Fruit fly (Drosophila melanogaster): ENCODE data around the gene CG7099.

The CG7099 gene

DNA sequence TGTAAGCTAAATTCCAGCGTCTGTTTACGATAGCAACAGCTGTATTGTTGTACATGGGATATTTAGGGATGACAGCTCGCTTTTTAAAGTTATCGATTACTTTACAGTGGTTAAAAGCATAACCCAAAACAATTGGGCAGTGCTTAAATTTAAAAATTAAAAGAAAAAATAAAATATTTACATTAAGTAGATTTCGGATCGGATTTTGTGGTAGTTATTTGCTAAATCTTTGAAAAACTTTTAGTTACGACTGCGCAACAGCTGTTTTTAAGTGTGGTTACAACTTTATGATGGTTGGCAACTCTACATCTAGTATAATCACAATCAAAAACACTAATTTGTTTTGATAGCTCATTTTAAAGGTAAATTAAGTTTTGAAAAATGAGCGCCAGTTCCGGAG, at the start of gene CG7099, which contains the start of gene Ing5:
Gene CG7099 (plus strand): TSS at position 317 of the 400 bp plus-strand sequence.
Gene Ing5 (minus strand): TSS at position 58 of the 400 bp plus-strand sequence.
- no peak for TF ChIP-seq CTCF (optimal IDR thresholded peaks at IDR 0.05)
- TF ChIP-seq CG8478 (optimal IDR thresholded peaks at IDR 0.05): no peak

DNA sequence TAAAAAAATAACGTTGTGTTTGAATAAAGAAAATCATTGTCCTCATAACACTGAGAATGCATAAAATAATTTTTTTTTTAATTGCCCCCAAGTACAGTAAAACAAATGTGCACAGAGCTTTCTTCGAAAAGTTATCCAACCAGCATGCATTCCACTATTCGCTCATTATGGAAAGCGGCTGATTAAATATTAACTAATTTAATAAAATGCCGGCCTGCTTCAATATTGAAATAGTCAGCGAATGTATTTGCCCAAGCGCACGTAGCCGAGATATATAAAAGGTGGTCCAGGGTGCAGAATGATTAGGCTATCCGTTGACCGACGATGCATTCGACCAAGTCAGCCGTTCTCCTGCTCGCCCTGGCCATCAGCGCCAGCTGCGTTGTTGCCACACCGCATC, 39.9 kb upstream of the CG7099 start, which contains the start of gene CG16826:
Gene CG16826 (plus strand): TSS at position 301 of the 400 bp plus-strand sequence.
- TF ChIP-seq CG8478 (optimal IDR thresholded peaks at IDR 0.05): no peak
- no peak for TF ChIP-seq CTCF (optimal IDR thresholded peaks at IDR 0.05)

DNA sequence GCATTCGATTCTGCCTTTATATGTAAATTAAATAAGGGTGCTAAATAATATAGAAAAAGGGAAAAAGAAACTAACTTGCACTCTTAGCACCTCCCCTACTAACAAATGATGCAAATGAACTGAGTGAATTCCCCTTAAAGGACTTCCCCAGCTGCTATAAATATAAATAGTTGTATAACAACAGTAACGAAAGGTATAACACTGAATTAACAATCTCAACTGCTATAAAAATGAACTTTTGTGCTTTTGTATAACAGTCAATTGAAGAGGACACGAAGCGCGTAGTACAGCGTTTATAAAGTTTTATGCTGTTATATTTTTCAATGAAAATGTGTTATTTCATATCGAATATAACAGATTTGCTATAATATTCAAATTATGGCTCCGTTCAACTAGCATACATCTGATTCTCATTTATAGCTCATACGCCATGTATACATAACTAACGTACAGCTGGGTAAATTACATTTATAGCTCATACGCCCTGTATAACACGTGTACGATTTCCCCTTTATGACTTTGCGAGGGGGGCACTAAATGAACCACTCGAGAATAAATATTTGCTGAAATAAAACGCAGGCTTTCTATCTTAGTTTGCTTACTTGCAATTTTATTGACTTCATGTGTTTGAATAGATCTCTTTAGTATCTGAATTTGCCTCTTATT, 38.0 kb upstream of the CG7099 start:
- TF ChIP-seq CTCF (optimal IDR thresholded peaks at IDR 0.05) (no peak), CG8478 (optimal IDR thresholded peaks at IDR 0.05) (no peak)

DNA sequence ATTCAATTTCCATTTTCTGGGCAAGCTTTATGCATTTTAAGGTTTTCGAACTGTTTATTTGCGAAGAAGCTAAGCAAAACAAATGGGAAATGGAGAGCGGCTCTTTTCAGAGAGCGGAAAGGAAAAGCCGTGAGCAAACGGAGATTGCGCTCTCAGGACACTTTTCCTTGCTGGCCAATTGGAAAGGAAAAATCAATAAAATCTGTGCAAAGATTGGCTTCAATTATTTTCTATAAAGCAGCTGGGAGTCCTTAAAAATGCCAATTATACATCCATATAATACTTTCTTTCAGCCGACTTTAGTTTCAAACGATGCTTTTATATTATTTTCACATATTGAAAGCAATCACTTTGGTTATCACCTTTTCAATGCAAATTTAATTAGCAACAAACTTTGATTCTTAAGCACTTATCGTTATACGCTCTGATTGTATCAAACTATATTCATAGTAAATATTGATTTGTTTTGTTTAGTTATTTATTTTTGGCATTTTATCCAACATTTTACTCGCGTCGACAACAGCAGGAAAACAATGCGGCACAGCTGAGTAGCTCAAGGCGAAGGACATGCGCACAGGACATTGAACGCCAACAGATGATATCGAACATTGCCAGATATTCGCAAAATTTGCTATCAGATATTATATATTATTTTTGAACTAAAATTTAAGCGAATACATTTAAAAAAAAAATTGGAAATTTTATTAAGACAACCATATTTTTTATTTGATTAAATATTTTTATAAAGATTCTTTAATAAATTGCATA, 32.6 kb upstream of the CG7099 start, which contains the start of gene CG9395:
Gene CG9395 (minus strand): TSS at position 494 of the 768 bp plus-strand sequence.
- no peak for TF ChIP-seq CG8478 (optimal IDR thresholded peaks at IDR 0.05)
- no peak for TF ChIP-seq CTCF (optimal IDR thresholded peaks at IDR 0.05)

dm6 chr2L:13361465-13361864, 25.9 kb upstream of the CG7099 start, which contains the start of gene CG9377:
TSS of gene CG9377 (minus strand) at chr2L:13361565.
- TF ChIP-seq CTCF (optimal IDR thresholded peaks at IDR 0.05) (no peak), CG8478 (optimal IDR thresholded peaks at IDR 0.05) (no peak)

dm6 chr2L:13362953-13363352, 24.4 kb upstream of the CG7099 start:
- TF ChIP-seq CG8478 (optimal IDR thresholded peaks at IDR 0.05): no peak
- no peak for TF ChIP-seq CTCF (optimal IDR thresholded peaks at IDR 0.05)

dm6 chr2L:13366109-13366747, 21.1 kb upstream of the CG7099 start, which contains the start of the genes Nnp-1 and Grx3:
TSS of gene Nnp-1 (minus strand) at chr2L:13366189.
TSS of gene Grx3 (plus strand) at chr2L:13366447.
- no peak for TF ChIP-seq CTCF (optimal IDR thresholded peaks at IDR 0.05)

DNA sequence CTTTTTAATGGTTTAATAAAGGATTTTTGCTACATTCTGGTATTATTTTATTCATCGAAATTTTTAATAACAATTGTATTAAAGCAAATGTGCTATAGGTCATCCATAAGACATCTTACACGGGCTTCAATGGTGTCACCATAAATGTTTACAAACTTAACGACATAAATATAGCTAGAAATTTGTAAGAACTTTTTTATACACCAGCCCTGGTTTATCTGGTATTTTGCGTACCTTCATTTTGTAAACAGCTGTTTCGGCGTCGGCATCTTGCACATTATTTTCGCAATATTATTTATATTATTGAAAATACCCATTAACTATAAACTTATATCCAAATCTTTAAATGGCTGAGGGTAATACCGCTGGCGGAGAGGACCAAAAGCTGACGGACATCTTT, 20.0 kb upstream of the CG7099 start, which contains the start of gene Tap42:
Gene Tap42 (plus strand): TSS at position 240 of the 400 bp plus-strand sequence.
- TF ChIP-seq CTCF (optimal IDR thresholded peaks at IDR 0.05) (no peak), CG8478 (optimal IDR thresholded peaks at IDR 0.05) (no peak)

dm6 chr2L:13368940-13369339, 18.4 kb upstream of the CG7099 start, which contains the start of gene CG31855:
TSS of gene CG31855 (plus strand) at chr2L:13369204.
- TF ChIP-seq CTCF (optimal IDR thresholded peaks at IDR 0.05): no peak
- no peak for TF ChIP-seq CG8478 (optimal IDR thresholded peaks at IDR 0.05)

dm6 chr2L:13370762-13371161, 16.6 kb upstream of the CG7099 start, which contains the start of gene ND-B22:
TSS of gene ND-B22 (minus strand) at chr2L:13371110.
- TF ChIP-seq CTCF (optimal IDR thresholded peaks at IDR 0.05) (no peak), CG8478 (optimal IDR thresholded peaks at IDR 0.05) (no peak)

DNA sequence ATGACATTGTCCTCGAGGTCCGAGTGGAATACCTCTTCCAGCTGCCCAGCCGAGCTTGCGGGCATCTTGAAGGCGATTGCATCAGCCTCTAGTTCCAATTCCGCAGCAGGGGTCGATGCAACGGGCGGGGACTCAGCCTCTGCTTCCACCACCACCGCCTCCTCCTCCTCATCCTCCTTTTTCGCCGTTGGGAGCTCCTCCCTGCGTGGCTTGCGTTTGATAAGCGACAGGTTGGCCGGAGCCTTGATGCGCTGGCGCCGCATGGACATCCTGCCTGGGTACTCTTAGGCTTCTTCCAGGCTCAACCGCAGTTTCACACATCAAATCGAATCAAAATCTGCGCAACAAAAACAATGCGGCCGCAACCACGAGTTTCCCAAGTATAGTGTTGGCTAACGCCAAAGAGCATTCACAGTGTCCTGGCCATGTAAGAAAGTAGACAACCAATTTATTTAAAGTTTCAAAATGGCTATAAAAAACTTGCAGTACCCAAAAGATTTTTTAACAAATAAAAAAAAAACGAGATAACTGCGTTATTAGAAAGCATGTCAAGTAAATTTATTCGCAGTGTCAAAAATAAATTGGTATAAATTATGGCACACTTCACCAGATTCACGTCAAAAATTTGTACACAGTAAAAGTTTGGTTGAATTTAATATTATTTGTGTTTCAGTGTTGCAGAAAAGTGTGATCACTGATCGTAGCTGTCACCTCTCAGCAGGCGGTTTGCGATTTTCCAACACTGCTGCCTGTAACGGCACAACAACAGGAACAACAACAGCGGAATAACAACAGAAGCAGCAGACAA, 13.7 kb upstream of the CG7099 start, which contains the start of the genes Bdp1 and CG6565:
Gene Bdp1 (minus strand): TSS at position 456 of the 808 bp plus-strand sequence.
Gene CG6565 (plus strand): TSS at position 585 of the 808 bp plus-strand sequence.
- no peak for TF ChIP-seq CG8478 (optimal IDR thresholded peaks at IDR 0.05)
- no peak for TF ChIP-seq CTCF (optimal IDR thresholded peaks at IDR 0.05)

DNA sequence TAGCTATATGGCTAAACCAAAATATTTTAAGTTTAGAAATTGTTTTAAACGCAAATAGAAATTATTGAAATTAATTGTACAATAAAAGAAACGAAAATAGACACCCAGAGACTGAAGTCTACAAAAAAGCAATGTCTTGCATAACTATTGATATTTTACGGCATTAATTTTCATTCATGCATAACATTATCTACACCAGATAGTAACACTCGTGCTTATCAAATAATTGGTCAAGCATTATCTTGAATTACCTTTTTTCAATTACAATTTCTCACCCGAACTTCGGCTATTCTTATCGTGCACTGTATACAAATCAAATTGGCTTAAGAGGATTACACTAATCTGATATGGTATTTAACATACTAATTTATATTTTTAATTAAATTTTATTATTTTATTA, 11.3 kb upstream of the CG7099 start:
- TF ChIP-seq CTCF (optimal IDR thresholded peaks at IDR 0.05): no peak
- TF ChIP-seq CG8478 (optimal IDR thresholded peaks at IDR 0.05): no peak

DNA sequence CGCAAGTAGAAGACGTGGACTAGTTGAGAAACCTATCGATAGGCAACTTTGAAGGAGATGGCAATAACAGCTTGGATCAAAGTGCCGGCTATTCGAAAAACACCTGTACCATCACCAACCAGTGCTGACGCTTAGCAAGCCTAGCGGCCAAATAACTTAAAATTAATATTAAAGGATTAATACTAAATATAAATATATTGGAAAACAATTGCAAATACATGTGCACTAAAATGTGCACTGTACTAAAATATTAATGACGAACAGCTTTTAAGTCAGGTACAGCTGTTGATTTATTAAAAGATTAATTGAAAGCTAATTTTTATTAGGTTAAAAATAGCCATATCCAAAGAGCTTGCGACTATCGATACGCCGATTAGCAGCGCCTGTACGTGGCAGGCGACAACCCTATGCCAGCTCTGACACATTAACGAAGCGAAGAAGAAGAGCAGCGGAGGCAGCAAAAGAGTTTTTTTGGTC, 8.8 kb upstream of the CG7099 start, which contains the start of the genes CG9302 and beta'COP:
Gene CG9302 (minus strand): TSS at position 51 of the 477 bp plus-strand sequence.
Gene beta'COP (plus strand): TSS at position 415 of the 477 bp plus-strand sequence.
- TF ChIP-seq CG8478 (optimal IDR thresholded peaks at IDR 0.05) (no peak), CTCF (optimal IDR thresholded peaks at IDR 0.05) (no peak)
